Worm (Caenorhabditis elegans) whole organism, young adult: ENCODE data around the gene T02D1.8.

Experiments
- B0336.3 ChIP-seq: fragments of 200-800 bp; sonication (Bioruptor generic); IDR thresholded peaks from 2 replicates; pipeline ENCODE4 v1.3.6; 2022; ENCODE audit warnings: missing genetic modification characterization, missing compliant biosample characterization
- C06A6.2 ChIP-seq: fragments of 200-800 bp; sonication (Bioruptor generic); conservative IDR thresholded peaks from 2 replicates; pipeline ENCODE4 v1.3.6; 2022; ENCODE audit warnings: missing genetic modification characterization, missing compliant biosample characterization
- ama-1 ChIP-seq, 3 experiments: fragments of 150-350 bp in 1 of 3; sonication (generic microtip) in 2 of 3; optimal IDR thresholded peaks; 2 replicates each; lab custom pipeline; 2014 to 2018; ENCODE audit warnings: missing biosample characterization in 2 of 3, missing genetic modification characterization in 2 of 3, missing genetic modification reagents in 2 of 3
- hlh-26 ChIP-seq: fragments of 200-800 bp; sonication (Bioruptor generic); conservative IDR thresholded peaks from 2 replicates; pipeline ENCODE4 v1.3.6; 2022; ENCODE audit warnings: missing genetic modification reagents, missing genetic modification characterization, missing compliant biosample characterization
- nhr-90 ChIP-seq: sonication (generic microtip); optimal IDR thresholded peaks from 2 replicates; lab custom pipeline; 2016; ENCODE audit warnings: missing genotype, mild to moderate bottlenecking, missing genetic modification characterization, missing compliant biosample characterization
- snpc-1.1 ChIP-seq: sonication (generic microtip); optimal IDR thresholded peaks from 2 replicates; lab custom pipeline; 2017; ENCODE audit warnings: missing genetic modification characterization, mild to moderate bottlenecking, missing compliant biosample characterization, antibody characterized with exemption, moderate library complexity, missing genotype, missing genetic modification reagents; ENCODE audit not compliant: insufficient read depth
- unc-130 ChIP-seq: sonication (generic microtip); optimal IDR thresholded peaks from 2 replicates; lab custom pipeline; 2016; ENCODE audit warnings: missing genetic modification reagents, missing genetic modification characterization, missing compliant biosample characterization
- unc-62 ChIP-seq: fragments of 150-350 bp; optimal IDR thresholded peaks from 2 replicates; lab custom pipeline; 2014; ENCODE audit warnings: missing biosample characterization, missing genetic modification reagents, missing genetic modification characterization
- ztf-25 ChIP-seq: fragments of 200-800 bp; sonication (Bioruptor generic); IDR thresholded peaks from 2 replicates; pipeline ENCODE4 v1.3.6; 2022; ENCODE audit warnings: missing genetic modification reagents, missing genetic modification characterization, missing compliant biosample characterization

ce11 chrIV:17407491-17407890, 20.2 kb upstream of the T02D1.8 start, which contains the start of gene T02D1.9:
- TF ChIP-seq unc-130 (GFP tag; lab: Kevin White, UChicago), result no peak
- no peak for TF ChIP-seq nhr-90 (tag; lab: Kevin White, UChicago)
- TF ChIP-seq B0336.3 (GFP tag; lab: Robert Waterston, UW), result no peak
- TF ChIP-seq ama-1 (optimal IDR thresholded peaks at IDR 0.05; lab: Kevin White, UChicago), result no peak
- TF ChIP-seq ama-1 (GFP tag; optimal IDR thresholded peaks at IDR 0.05; lab: Kevin White, UChicago), result no peak
- TF ChIP-seq C06A6.2 (GFP tag; lab: Robert Waterston, UW), result no peak
- no peak for TF ChIP-seq snpc-1.1 (tag; lab: Kevin White, UChicago)
- TF ChIP-seq hlh-26 (GFP tag; lab: Robert Waterston, UW), result no peak
- no peak for TF ChIP-seq ztf-25 (GFP tag; lab: Robert Waterston, UW)
- no peak for TF ChIP-seq unc-62 (GFP tag; lab: Kevin White, UChicago)
